Fruit fly (Drosophila melanogaster) whole organism, embryonic: ENCODE results near the gene gw.

Experiments
- B-H2 ChIP-seq: fragments of 200-800 bp; sonication (Bioruptor generic); optimal IDR thresholded peaks from 2 replicates; lab custom pipeline; 2018; ENCODE audit warnings: missing biosample characterization, mild to moderate bottlenecking, missing genetic modification characterization
- CG10147 ChIP-seq: fragments of 200-800 bp; sonication (Bioruptor generic); optimal IDR thresholded peaks from 2 replicates; lab custom pipeline; 2019; ENCODE audit warnings: missing biosample characterization, mild to moderate bottlenecking, missing genetic modification characterization, moderate library complexity
- CG10366 ChIP-seq: fragments of 200-800 bp; sonication (Bioruptor generic); IDR thresholded peaks from 2 replicates; pipeline ENCODE4 v1.3.6; 2022; ENCODE audit warnings: missing biosample characterization, missing genetic modification characterization
- CG11247 ChIP-seq: fragments of 200-800 bp; sonication (Bioruptor generic); IDR thresholded peaks from 2 replicates; pipeline ENCODE4 v1.3.6; 2022; ENCODE audit warnings: missing biosample characterization, missing genetic modification characterization
- CG11723 ChIP-seq: fragments of 200-800 bp; sonication (Bioruptor generic); optimal IDR thresholded peaks from 2 replicates; lab custom pipeline; 2017; ENCODE audit warnings: missing biosample characterization, mild to moderate bottlenecking, missing genetic modification characterization
- CG12236 ChIP-seq: fragments of 200-800 bp; sonication (Bioruptor generic); optimal IDR thresholded peaks from 2 replicates; lab custom pipeline; 2016; ENCODE audit warnings: missing biosample characterization, missing genetic modification characterization
- CG13624 ChIP-seq: fragments of 200-800 bp; sonication (Bioruptor generic); optimal IDR thresholded peaks from 2 replicates; lab custom pipeline; 2016; ENCODE audit warnings: missing biosample characterization, missing genetic modification characterization
- CG15479 ChIP-seq: fragments of 200-800 bp; sonication (Bioruptor generic); optimal IDR thresholded peaks from 3 replicates; lab custom pipeline; 2019; ENCODE audit warnings: missing biosample characterization, mild to moderate bottlenecking, missing genetic modification characterization, moderate library complexity
- CG1603 ChIP-seq: fragments of 200-800 bp; sonication (Bioruptor generic); optimal IDR thresholded peaks from 2 replicates; lab custom pipeline; 2019; ENCODE audit warnings: missing biosample characterization, mild to moderate bottlenecking, missing genetic modification characterization, moderate library complexity
- CG17568 ChIP-seq: fragments of 200-800 bp; sonication (Bioruptor generic); optimal IDR thresholded peaks from 2 replicates; lab custom pipeline; 2018; ENCODE audit warnings: missing biosample characterization, mild to moderate bottlenecking, missing genetic modification characterization, moderate library complexity
- CG17802 ChIP-seq: fragments of 200-800 bp; sonication (Bioruptor generic); optimal IDR thresholded peaks from 2 replicates; lab custom pipeline; 2018; ENCODE audit warnings: missing biosample characterization, mild to moderate bottlenecking, missing genetic modification characterization, moderate library complexity
- CG18011 ChIP-seq: fragments of 200-800 bp; sonication (Bioruptor generic); optimal IDR thresholded peaks from 2 replicates; lab custom pipeline; 2017; ENCODE audit warnings: missing biosample characterization, missing genetic modification characterization, mild to moderate bottlenecking, moderate library complexity, missing genotype
- CG30020 ChIP-seq: fragments of 200-800 bp; optimal IDR thresholded peaks from 2 replicates; lab custom pipeline; 2019; ENCODE audit warnings: missing biosample characterization, mild to moderate bottlenecking, missing genetic modification characterization, moderate library complexity
- CG30403 ChIP-seq: fragments of 200-800 bp; sonication (Bioruptor generic); optimal IDR thresholded peaks from 3 replicates; lab custom pipeline; 2016; ENCODE audit warnings: missing biosample characterization, missing genetic modification characterization
- CG33557 ChIP-seq: fragments of 200-800 bp; sonication (Bioruptor generic); optimal IDR thresholded peaks from 2 replicates; lab custom pipeline; 2019; ENCODE audit warnings: missing biosample characterization, mild to moderate bottlenecking, missing genetic modification characterization, moderate library complexity
- CG34376 ChIP-seq: fragments of 200-800 bp; sonication (Bioruptor generic); optimal IDR thresholded peaks from 2 replicates; lab custom pipeline; 2018; ENCODE audit warnings: missing biosample characterization, mild to moderate bottlenecking, missing genetic modification characterization
- CG4820 ChIP-seq: fragments of 200-800 bp; sonication (Bioruptor generic); optimal IDR thresholded peaks from 3 replicates; lab custom pipeline; 2016; ENCODE audit warnings: missing biosample characterization, missing genetic modification characterization
- CG8089 ChIP-seq: fragments of 200-800 bp; sonication (Bioruptor generic); optimal IDR thresholded peaks from 3 replicates; lab custom pipeline; 2016; ENCODE audit warnings: missing biosample characterization, missing genetic modification characterization
- CG8290 ChIP-seq, 3 experiments: fragments of 200-800 bp; sonication (Bioruptor generic); optimal IDR thresholded peaks; 2 replicates each; lab custom pipeline; 2016 to 2019; ENCODE audit warnings: missing biosample characterization in 3 of 3, missing genetic modification characterization in 3 of 3, mild to moderate bottlenecking in 2 of 3, moderate library complexity in 1 of 3
- CkIIα-i1 ChIP-seq: fragments of 200-800 bp; sonication (Bioruptor generic); IDR thresholded peaks from 2 replicates; pipeline ENCODE4 v1.3.6; 2022; ENCODE audit warnings: missing biosample characterization, missing genetic modification characterization
- D19B ChIP-seq: fragments of 200-800 bp; sonication (Bioruptor generic); optimal IDR thresholded peaks from 2 replicates; lab custom pipeline; 2017; ENCODE audit warnings: missing biosample characterization, mild to moderate bottlenecking, missing genetic modification characterization
- E2f2 ChIP-seq: fragments of 200-800 bp; sonication (Bioruptor generic); IDR thresholded peaks from 2 replicates; pipeline ENCODE4 v1.3.6; 2022; ENCODE audit warnings: missing biosample characterization, missing genetic modification characterization
- Ets97D ChIP-seq: fragments of 200-800 bp; sonication (Bioruptor generic); optimal IDR thresholded peaks from 3 replicates; lab custom pipeline; 2016; ENCODE audit warnings: missing biosample characterization, missing genetic modification characterization
- Fer1 ChIP-seq: fragments of 200-800 bp; sonication (Bioruptor generic); optimal IDR thresholded peaks from 2 replicates; lab custom pipeline; 2017; ENCODE audit warnings: missing biosample characterization, mild to moderate bottlenecking, missing genetic modification characterization
- HmgZ ChIP-seq: fragments of 200-800 bp; sonication (Bioruptor generic); optimal IDR thresholded peaks from 2 replicates; lab custom pipeline; 2018; ENCODE audit warnings: missing biosample characterization, mild to moderate bottlenecking, missing genetic modification characterization
- Meics ChIP-seq: fragments of 200-800 bp; sonication (Bioruptor generic); optimal IDR thresholded peaks from 2 replicates; lab custom pipeline; 2017; ENCODE audit warnings: missing biosample characterization, mild to moderate bottlenecking, missing genetic modification characterization
- NC2β ChIP-seq: fragments of 200-800 bp; sonication (Bioruptor generic); optimal IDR thresholded peaks from 2 replicates; lab custom pipeline; 2016; ENCODE audit warnings: missing biosample characterization, missing genetic modification characterization
- NFAT ChIP-seq: fragments of 200-800 bp; sonication (Bioruptor generic); IDR thresholded peaks from 2 replicates; pipeline ENCODE4 v1.3.6; 2022; ENCODE audit warnings: missing biosample characterization, missing genetic modification characterization
- Nf-YA ChIP-seq: fragments of 200-800 bp; sonication (Bioruptor generic); IDR thresholded peaks from 2 replicates; pipeline ENCODE4 v1.3.6; 2022; ENCODE audit warnings: missing biosample characterization, missing genetic modification characterization
- NfI ChIP-seq: fragments of 200-800 bp; sonication (Bioruptor generic); optimal IDR thresholded peaks from 3 replicates; lab custom pipeline; 2018; ENCODE audit warnings: missing biosample characterization, mild to moderate bottlenecking, missing genetic modification characterization, moderate library complexity
- Pdp1 ChIP-seq, 2 experiments: fragments of 200-800 bp; sonication (Bioruptor generic); optimal IDR thresholded peaks; 3 replicates each; lab custom pipeline; 2016; ENCODE audit warnings: missing biosample characterization in 2 of 2, missing genetic modification characterization in 2 of 2, mild to moderate bottlenecking in 1 of 2, moderate library complexity in 1 of 2
- Xrp1 ChIP-seq: fragments of 200-800 bp; sonication (Bioruptor generic); IDR thresholded peaks from 2 replicates; pipeline ENCODE4 v1.3.6; 2022; ENCODE audit warnings: missing biosample characterization, missing genetic modification characterization
- bab2 ChIP-seq: fragments of 200-800 bp; sonication (Bioruptor generic); optimal IDR thresholded peaks from 2 replicates; lab custom pipeline; 2016; ENCODE audit warnings: missing biosample characterization, missing genetic modification characterization
- bsh ChIP-seq, 2 experiments: fragments of 200-800 bp; sonication (Bioruptor generic); optimal IDR thresholded peaks; 2 replicates each; lab custom pipeline; 2017 to 2018; ENCODE audit warnings: mild to moderate bottlenecking in 2 of 2, missing biosample characterization in 2 of 2, missing genetic modification characterization in 2 of 2, moderate library complexity in 1 of 2
- chn ChIP-seq: fragments of 200-800 bp; sonication (Bioruptor generic); optimal IDR thresholded peaks from 2 replicates; lab custom pipeline; 2016; ENCODE audit warnings: missing biosample characterization, missing genetic modification characterization
- eve ChIP-seq, 2 experiments: fragments of >200 bp; optimal IDR thresholded peaks; 2 replicates each; lab custom pipeline; 2017; ENCODE audit warnings: missing biosample characterization in 2 of 2, missing genetic modification characterization in 2 of 2
- gcm2 ChIP-seq: fragments of 200-800 bp; sonication (Bioruptor generic); optimal IDR thresholded peaks from 2 replicates; lab custom pipeline; 2016; ENCODE audit warnings: missing biosample characterization, missing genetic modification characterization
- gem ChIP-seq: fragments of 200-800 bp; sonication (Bioruptor generic); optimal IDR thresholded peaks from 2 replicates; lab custom pipeline; 2019; ENCODE audit warnings: missing biosample characterization, mild to moderate bottlenecking, missing genetic modification characterization, moderate library complexity
- gsb-n ChIP-seq: fragments of 200-800 bp; sonication (Bioruptor generic); optimal IDR thresholded peaks from 3 replicates; lab custom pipeline; 2018; ENCODE audit warnings: missing biosample characterization, mild to moderate bottlenecking, missing genetic modification characterization
- insv ChIP-seq, 2 experiments: fragments of 200-800 bp; sonication (Bioruptor generic); optimal IDR thresholded peaks; 3 replicates each; lab custom pipeline; 2016 to 2018; ENCODE audit warnings: missing biosample characterization in 2 of 2, missing genetic modification characterization in 2 of 2
- lilli ChIP-seq: fragments of 200-800 bp; sonication (Bioruptor generic); optimal IDR thresholded peaks from 3 replicates; lab custom pipeline; 2016; ENCODE audit warnings: missing biosample characterization, missing genetic modification characterization
- sens ChIP-seq: fragments of 200-800 bp; sonication (Bioruptor generic); peaks from one replicate; lab custom pipeline; 2016; ENCODE audit warnings: missing biosample characterization, missing genetic modification characterization
- sens-2 ChIP-seq: fragments of 200-800 bp; sonication (Bioruptor generic); IDR thresholded peaks from 2 replicates; pipeline ENCODE4 v1.3.6; 2022; ENCODE audit warnings: missing biosample characterization, missing genetic modification characterization
- sqz ChIP-seq: fragments of 200-800 bp; sonication (Bioruptor generic); optimal IDR thresholded peaks from 3 replicates; lab custom pipeline; 2018; ENCODE audit warnings: missing biosample characterization, mild to moderate bottlenecking, missing genetic modification characterization
- tna ChIP-seq: fragments of 200-800 bp; sonication (Bioruptor generic); IDR thresholded peaks from 2 replicates; pipeline ENCODE4 v1.3.6; 2022; ENCODE audit warnings: missing biosample characterization, missing genetic modification characterization; ENCODE audit not compliant: partially characterized antibody
- wek ChIP-seq: fragments of 200-800 bp; sonication (Bioruptor generic); optimal IDR thresholded peaks from 3 replicates; lab custom pipeline; 2018; ENCODE audit warnings: missing biosample characterization, mild to moderate bottlenecking, missing genetic modification characterization, moderate library complexity
- zfh2 ChIP-seq: fragments of 200-800 bp; sonication (Bioruptor generic); optimal IDR thresholded peaks from 2 replicates; lab custom pipeline; 2016; ENCODE audit warnings: missing biosample characterization, missing genetic modification characterization

The gw gene

dm6 chr4:695845-696244 lies 35.4 kb upstream of the gw start, which contains the start of gene myo (continued):
- TF ChIP-seq CG33557 (GFP tag; lab: Kevin White, UChicago) (peak; percentile 28), CG18011 (GFP tag; lab: Kevin White, UChicago) (no peak), CG34376 (peak; percentile 39), Pdp1 (GFP tag; optimal IDR thresholded peaks at IDR 0.05; lab: Kevin White, UChicago) (peak in 1 of 2 experiments; percentile 59)

- TF ChIP-seq CG8290 (GFP tag; optimal IDR thresholded peaks at IDR 0.05; lab: Kevin White, UChicago) (peak; percentile 61), CG8290 (tag; optimal IDR thresholded peaks at IDR 0.05; lab: Kevin White, UChicago) (no peak), sens-2 (GFP tag; lab: Robert Waterston, UW) (no peak), CG17568 (GFP tag; lab: Kevin White, UChicago) (peak; percentile 64), Ets97D (peak; percentile 24), CG10366 (GFP tag; lab: Robert Waterston, UW) (no peak), CkIIα-i1 (no peak), zfh2 (GFP tag; lab: Kevin White, UChicago) (no peak), D19B (no peak), CG15479 (GFP tag; lab: Kevin White, UChicago) (no peak), Nf-YA (GFP tag; lab: Robert Waterston, UW) (no peak), lilli (GFP tag; lab: Kevin White, UChicago) (peak; percentile 41), chn (GFP tag; lab: Kevin White, UChicago) (peak; percentile 32), CG10147 (GFP tag; lab: Kevin White, UChicago) (no peak), bsh (GFP tag; optimal IDR thresholded peaks at IDR 0.05; lab: Kevin White, UChicago) (peak in 1 of 2 experiments; percentile 4), CG30403 (GFP tag; lab: Kevin White, UChicago) (peak; percentile 38), HmgZ (peak; percentile 20), tna (GFP tag; lab: Robert Waterston, UW) (no peak), CG17802 (tag; lab: Kevin White, UChicago) (peak; percentile 85), NFAT (GFP tag; lab: Robert Waterston, UW) (no peak), Xrp1 (GFP tag; lab: Robert Waterston, UW) (peak; percentile 61; the same call in 1 of the 2 replicates), Pdp1 (GFP tag; optimal IDR thresholded peaks at IDR 0.05; lab: Kevin White, UChicago) (peak in 1 of 2 experiments; percentile 24), Meics (peak; percentile 97), sqz (GFP tag; lab: Kevin White, UChicago) (peak; percentile 7), CG13624 (GFP tag; lab: Kevin White, UChicago) (peak; percentile 12), insv (GFP tag; optimal IDR thresholded peaks at IDR 0.05; lab: Kevin White, UChicago) (no peak), CG11247 (GFP tag; lab: Robert Waterston, UW) (no peak), gcm2 (no peak), CG11723 (GFP tag; lab: Kevin White, UChicago) (peak; percentile 76), CG12236 (GFP tag; lab: Kevin White, UChicago) (no peak), E2f2 (GFP tag; lab: Robert Waterston, UW) (no peak), wek (GFP tag; lab: Kevin White, UChicago) (no peak), CG8089 (peak; percentile 79), sens (GFP tag; lab: Kevin White, UChicago) (peak; percentile 70), CG1603 (tag; lab: Kevin White, UChicago) (peak; percentile 50), bab2 (GFP tag; lab: Kevin White, UChicago) (peak; percentile 2), B-H2 (peak; percentile 1), gem (peak; percentile 24), gsb-n (tag; lab: Kevin White, UChicago) (no peak), Fer1 (GFP tag; lab: Kevin White, UChicago) (peak; percentile 57), CG30020 (tag; lab: Kevin White, UChicago) (peak; percentile 94), NfI (no peak), NC2β (GFP tag; lab: Kevin White, UChicago) (no peak), eve (GFP tag; optimal IDR thresholded peaks at IDR 0.05; lab: Kevin White, UChicago) (peak in 1 of 2 experiments; percentile 82), CG4820 (GFP tag; lab: Kevin White, UChicago) (peak; percentile 3)
These were observed 34.7 kb upstream of the gw start for dm6 chr4:694917-695720.
